Fruit fly (Drosophila melanogaster) whole organism, embryonic: ENCODE data around the gene RapGAP1.

ENCODE experiments used
- B-H1 ChIP-seq: fragments of 200-800 bp; sonication (Bioruptor generic); IDR thresholded peaks from 3 replicates; pipeline ENCODE4 v1.3.6; 2022; ENCODE audit warnings: missing biosample characterization, missing genetic modification characterization
- BEAF-32 ChIP-seq: fragments of 200-800 bp; sonication (Bioruptor generic); optimal IDR thresholded peaks from 3 replicates; lab custom pipeline; 2017; ENCODE audit warnings: missing biosample characterization, missing genetic modification characterization, mild to moderate bottlenecking, moderate library complexity, missing genetic modification reagents
- CG10431 ChIP-seq: fragments of 200-800 bp; sonication (Bioruptor generic); optimal IDR thresholded peaks from 3 replicates; lab custom pipeline; 2018; ENCODE audit warnings: missing biosample characterization, mild to moderate bottlenecking, missing genetic modification characterization
- CG11398 ChIP-seq: fragments of 200-800 bp; sonication (Bioruptor generic); optimal IDR thresholded peaks from 2 replicates; lab custom pipeline; 2016; ENCODE audit warnings: missing biosample characterization, missing genetic modification characterization
- CG12659 ChIP-seq: fragments of 200-800 bp; sonication (Bioruptor generic); optimal IDR thresholded peaks from 3 replicates; lab custom pipeline; 2017; ENCODE audit warnings: mild to moderate bottlenecking, missing biosample characterization, missing genetic modification reagents, missing genetic modification characterization
- CG12769 ChIP-seq: fragments of 200-800 bp; sonication (Bioruptor generic); optimal IDR thresholded peaks from 2 replicates; lab custom pipeline; 2019; ENCODE audit warnings: missing biosample characterization, mild to moderate bottlenecking, missing genetic modification characterization, moderate library complexity
- CG15011 ChIP-seq: fragments of 200-800 bp; sonication (Bioruptor generic); optimal IDR thresholded peaks from 3 replicates; lab custom pipeline; 2018; ENCODE audit warnings: missing biosample characterization, mild to moderate bottlenecking, missing genetic modification characterization
- CG15269 ChIP-seq: fragments of 200-800 bp; sonication (Bioruptor generic); optimal IDR thresholded peaks from 2 replicates; lab custom pipeline; 2018; ENCODE audit warnings: missing biosample characterization, mild to moderate bottlenecking, missing genetic modification characterization, moderate library complexity
- CG1603 ChIP-seq: fragments of 200-800 bp; sonication (Bioruptor generic); optimal IDR thresholded peaks from 2 replicates; lab custom pipeline; 2019; ENCODE audit warnings: missing biosample characterization, mild to moderate bottlenecking, missing genetic modification characterization, moderate library complexity
- CG1832 ChIP-seq: fragments of 200-800 bp; sonication (Bioruptor generic); optimal IDR thresholded peaks from 2 replicates; lab custom pipeline; 2017; ENCODE audit warnings: missing biosample characterization, mild to moderate bottlenecking, missing genetic modification characterization, inconsistent platforms
- CG31365 ChIP-seq: fragments of 200-800 bp; sonication (Bioruptor generic); optimal IDR thresholded peaks from 2 replicates; lab custom pipeline; 2018; ENCODE audit warnings: missing biosample characterization, mild to moderate bottlenecking, missing genetic modification characterization
- CG31388 ChIP-seq: fragments of 200-800 bp; sonication (Bioruptor generic); optimal IDR thresholded peaks from 2 replicates; lab custom pipeline; 2016; ENCODE audit warnings: missing biosample characterization, missing genetic modification characterization
- CG34422 ChIP-seq: fragments of 200-800 bp; sonication (Bioruptor generic); IDR thresholded peaks from 3 replicates; pipeline ENCODE4 v1.3.6; 2022; ENCODE audit warnings: missing biosample characterization, missing genetic modification characterization
- CG3838 ChIP-seq: fragments of 200-800 bp; sonication (Bioruptor generic); optimal IDR thresholded peaks from 3 replicates; lab custom pipeline; 2016; ENCODE audit warnings: missing biosample characterization, missing genetic modification characterization
- CG42726 ChIP-seq: fragments of 200-800 bp; sonication (Bioruptor generic); IDR thresholded peaks from 2 replicates; pipeline ENCODE4 v1.3.6; 2022; ENCODE audit warnings: missing biosample characterization, missing genetic modification characterization; ENCODE audit not compliant: partially characterized antibody
- CG4404 ChIP-seq: fragments of 200-800 bp; sonication (Bioruptor generic); IDR thresholded peaks from 2 replicates; pipeline ENCODE4 v1.3.6; 2022; ENCODE audit warnings: missing biosample characterization, missing genetic modification characterization
- CG5245 ChIP-seq: fragments of 200-800 bp; sonication (Bioruptor generic); optimal IDR thresholded peaks from 3 replicates; lab custom pipeline; 2016; ENCODE audit warnings: missing biosample characterization, missing genetic modification characterization
- CG6254 ChIP-seq: fragments of 200-800 bp; sonication (Bioruptor generic); optimal IDR thresholded peaks from 3 replicates; lab custom pipeline; 2017; ENCODE audit warnings: mild to moderate bottlenecking, missing biosample characterization, missing genetic modification reagents, missing genetic modification characterization
- CG8924 ChIP-seq: fragments of 200-800 bp; optimal IDR thresholded peaks from 3 replicates; lab custom pipeline; 2019; ENCODE audit warnings: missing biosample characterization, mild to moderate bottlenecking, missing genetic modification characterization, moderate library complexity
- CG9215 ChIP-seq: fragments of 200-800 bp; sonication (Bioruptor generic); IDR thresholded peaks from 2 replicates; pipeline ENCODE4 v1.3.6; 2022; ENCODE audit warnings: missing biosample characterization, missing genetic modification characterization
- Camta ChIP-seq: fragments of 200-800 bp; sonication (Bioruptor generic); optimal IDR thresholded peaks from 2 replicates; lab custom pipeline; 2016; ENCODE audit warnings: missing biosample characterization, missing genetic modification characterization
- CrebB ChIP-seq: fragments of 200-800 bp; sonication (Bioruptor generic); optimal IDR thresholded peaks from 3 replicates; lab custom pipeline; 2018; ENCODE audit warnings: missing biosample characterization, mild to moderate bottlenecking, missing genetic modification characterization
- D19A ChIP-seq: fragments of 200-800 bp; optimal IDR thresholded peaks from 3 replicates; lab custom pipeline; 2019; ENCODE audit warnings: missing biosample characterization, mild to moderate bottlenecking, missing genetic modification characterization, moderate library complexity
- Elba2 ChIP-seq: fragments of 200-800 bp; sonication (Bioruptor generic); optimal IDR thresholded peaks from 3 replicates; lab custom pipeline; 2016; ENCODE audit warnings: missing biosample characterization, missing genetic modification characterization
- Hsf ChIP-seq: fragments of 200-800 bp; sonication (Bioruptor generic); optimal IDR thresholded peaks from 3 replicates; lab custom pipeline; 2016; ENCODE audit warnings: missing biosample characterization, missing genetic modification characterization
- Max ChIP-seq: fragments of 200-800 bp; sonication (Bioruptor generic); optimal IDR thresholded peaks from 2 replicates; lab custom pipeline; 2016; ENCODE audit warnings: missing biosample characterization, mild to moderate bottlenecking, missing genetic modification characterization
- Neu2 ChIP-seq: fragments of 200-800 bp; sonication (Bioruptor generic); optimal IDR thresholded peaks from 3 replicates; lab custom pipeline; 2016; ENCODE audit warnings: missing biosample characterization, missing genetic modification characterization, borderline replicate concordance
- Sin3A ChIP-seq: fragments of >200 bp; optimal IDR thresholded peaks from 2 replicates; lab custom pipeline; 2018
- Sox102F ChIP-seq: fragments of 200-800 bp; sonication (Bioruptor generic); optimal IDR thresholded peaks from 2 replicates; lab custom pipeline; 2018; ENCODE audit warnings: missing biosample characterization, mild to moderate bottlenecking, missing genetic modification characterization, moderate library complexity
- bcd ChIP-seq: fragments of 200-800 bp; sonication (Bioruptor generic); optimal IDR thresholded peaks from 2 replicates; lab custom pipeline; 2017; ENCODE audit warnings: missing biosample characterization, mild to moderate bottlenecking, missing genetic modification characterization
- chm ChIP-seq: fragments of 200-800 bp; sonication (Bioruptor generic); IDR thresholded peaks from 2 replicates; pipeline ENCODE4 v1.3.6; 2022; ENCODE audit warnings: missing biosample characterization, missing genetic modification characterization
- dysf ChIP-seq: fragments of 200-800 bp; sonication (Bioruptor generic); IDR thresholded peaks from 3 replicates; pipeline ENCODE4 v1.3.6; 2022; ENCODE audit warnings: missing biosample characterization, missing genetic modification characterization
- fd96Cb ChIP-seq: fragments of 200-800 bp; sonication (Bioruptor generic); optimal IDR thresholded peaks from 2 replicates; lab custom pipeline; 2018; ENCODE audit warnings: missing biosample characterization, mild to moderate bottlenecking, missing genetic modification characterization, moderate library complexity
- h ChIP-seq: fragments of >200 bp; optimal IDR thresholded peaks from 2 replicates; lab custom pipeline; 2017
- klu ChIP-seq: fragments of 200-800 bp; sonication (Bioruptor generic); IDR thresholded peaks from 2 replicates; pipeline ENCODE4 v1.3.6; 2022; ENCODE audit warnings: missing biosample characterization, missing genetic modification characterization
- mam ChIP-seq: fragments of 200-800 bp; sonication (Bioruptor generic); optimal IDR thresholded peaks from 3 replicates; lab custom pipeline; 2016; ENCODE audit warnings: missing biosample characterization, missing genetic modification characterization
- pan ChIP-seq, 4 experiments: fragments of >200 bp in 3 of 4; fragments of 200-800 bp in 1 of 4; sonication (Bioruptor generic) in 1 of 4; optimal IDR thresholded peaks in 3 of 4; IDR thresholded peaks in 1 of 4; 2 replicates each; pipeline versions ENCODE4 v1.3.6 to Lab custom; 2017 to 2022; ENCODE audit warnings: missing biosample characterization in 2 of 4, missing genetic modification characterization in 2 of 4, mixed read lengths in 1 of 4
- pho ChIP-seq: fragments of 200-800 bp; sonication (Bioruptor generic); optimal IDR thresholded peaks from 2 replicates; lab custom pipeline; 2016; ENCODE audit warnings: missing biosample characterization, missing genetic modification characterization
- prd ChIP-seq, 3 experiments: fragments of >200 bp in 2 of 3; fragments of 200-800 bp in 1 of 3; sonication (Bioruptor generic) in 1 of 3; optimal IDR thresholded peaks in 2 of 3; IDR thresholded peaks in 1 of 3; 2 replicates in 2 of 3; 3 replicates in 1 of 3; pipeline versions ENCODE4 v1.3.6 to Lab custom; 2017 to 2022; ENCODE audit warnings: missing biosample characterization in 1 of 3, missing genetic modification characterization in 1 of 3
- psq ChIP-seq: fragments of 200-800 bp; sonication (Bioruptor generic); optimal IDR thresholded peaks from 2 replicates; lab custom pipeline; 2017; ENCODE audit warnings: missing biosample characterization, missing genetic modification characterization
- sc ChIP-seq, 3 experiments: fragments of >200 bp in 2 of 3; fragments of 200-800 bp in 1 of 3; sonication (Bioruptor generic) in 1 of 3; optimal IDR thresholded peaks; 2 replicates in 2 of 3; 3 replicates in 1 of 3; lab custom pipeline; 2017; ENCODE audit warnings: mild to moderate bottlenecking in 1 of 3, missing biosample characterization in 1 of 3, missing genetic modification characterization in 1 of 3, missing genetic modification reagents in 1 of 3
- sisA ChIP-seq: fragments of 200-800 bp; sonication (Bioruptor generic); IDR thresholded peaks from 2 replicates; pipeline ENCODE4 v1.3.6; 2022; ENCODE audit warnings: missing biosample characterization, missing genetic modification characterization
- slou ChIP-seq: fragments of 200-800 bp; sonication (Bioruptor generic); optimal IDR thresholded peaks from 3 replicates; lab custom pipeline; 2016; ENCODE audit warnings: missing biosample characterization, missing genetic modification characterization
- sna ChIP-seq: fragments of 200-800 bp; sonication (Bioruptor generic); IDR thresholded peaks from 2 replicates; pipeline ENCODE4 v1.3.6; 2022; ENCODE audit warnings: missing biosample characterization, missing genetic modification characterization; ENCODE audit not compliant: partially characterized antibody
- so ChIP-seq: fragments of 200-800 bp; sonication (Bioruptor generic); IDR thresholded peaks from 3 replicates; pipeline ENCODE4 v1.3.6; 2022; ENCODE audit warnings: missing biosample characterization, missing genetic modification characterization
- tup ChIP-seq: fragments of 200-800 bp; sonication (Bioruptor generic); optimal IDR thresholded peaks from 2 replicates; lab custom pipeline; 2016; ENCODE audit warnings: missing biosample characterization, mild to moderate bottlenecking, missing genetic modification characterization, moderate library complexity
- twi ChIP-seq: fragments of 200-800 bp; optimal IDR thresholded peaks from 2 replicates; lab custom pipeline; 2019; ENCODE audit warnings: missing biosample characterization, mild to moderate bottlenecking, missing genetic modification characterization, moderate library complexity
- wdn ChIP-seq: fragments of 200-800 bp; sonication (Bioruptor generic); IDR thresholded peaks from 2 replicates; pipeline ENCODE4 v1.3.6; 2022; ENCODE audit warnings: missing biosample characterization, missing genetic modification characterization
- zen2 ChIP-seq: fragments of 200-800 bp; sonication (Bioruptor generic); IDR thresholded peaks from 3 replicates; pipeline ENCODE4 v1.3.6; 2022; ENCODE audit warnings: missing biosample characterization, missing genetic modification characterization; ENCODE audit not compliant: partially characterized antibody

Gene RapGAP1

dm6 chr2L:7534917-7535316 lies 43.9 kb downstream of the RapGAP1 start (continued):
- TF ChIP-seq pho (GFP tag; lab: Kevin White, UChicago) (peak; percentile 46), so (GFP tag; lab: Robert Waterston, UW) (peak; percentile 66; the same call in 2 of the 3 replicates), CG15011 (GFP tag; lab: Kevin White, UChicago) (peak; percentile 2), mam (GFP tag; lab: Kevin White, UChicago) (peak; percentile 77), CG5245 (GFP tag; lab: Kevin White, UChicago) (peak; percentile 93), Camta (GFP tag; lab: Kevin White, UChicago) (peak; percentile 73), chm (GFP tag; lab: Robert Waterston, UW) (peak; percentile 76), CG15269 (tag; lab: Kevin White, UChicago) (peak; percentile 80), Hsf (peak; percentile 88), klu (GFP tag; lab: Robert Waterston, UW) (peak; percentile 20; the same call in 1 of the 2 replicates), CG3838 (GFP tag; lab: Kevin White, UChicago) (no peak), Max (GFP tag; lab: Kevin White, UChicago) (peak; percentile 61), CG1832 (GFP tag; lab: Kevin White, UChicago) (no peak), dysf (GFP tag; lab: Robert Waterston, UW) (peak; percentile 82), CG1603 (tag; lab: Kevin White, UChicago) (peak; percentile 89), CG11398 (GFP tag; lab: Kevin White, UChicago) (peak; percentile 67), Elba2 (GFP tag; lab: Kevin White, UChicago) (peak; percentile 72), pan (optimal IDR thresholded peaks at IDR 0.05; lab: Kevin White, UChicago) (no peak), pan (GFP tag; optimal IDR thresholded peaks at IDR 0.05 in 1 of 2, IDR thresholded peaks at IDR 0.05 in 1 of 2) (peak in 1 of 2 experiments; percentile 85), CG31365 (peak; percentile 78), CG12769 (peak; percentile 84), sna (GFP tag; lab: Robert Waterston, UW) (no peak), CG8924 (tag; lab: Kevin White, UChicago) (peak; percentile 15), prd (optimal IDR thresholded peaks at IDR 0.05; lab: Kevin White, UChicago) (no peak), prd (GFP tag; IDR thresholded peaks at IDR 0.05; lab: Robert Waterston, UW) (peak; percentile 83), sisA (GFP tag; lab: Robert Waterston, UW) (peak; percentile 80), CG6254 (GFP tag; lab: Kevin White, UChicago) (no peak), CG31388 (GFP tag; lab: Kevin White, UChicago) (peak; percentile 79), twi (tag; lab: Kevin White, UChicago) (peak; percentile 53), Sox102F (peak; percentile 87), Sin3A (lab: Kevin White, UChicago) (no peak), CrebB (tag; lab: Kevin White, UChicago) (peak; percentile 62), sc (optimal IDR thresholded peaks at IDR 0.05; lab: Kevin White, UChicago) (no peak), sc (GFP tag; optimal IDR thresholded peaks at IDR 0.05; lab: Kevin White, UChicago) (peak; percentile 55), CG42726 (GFP tag; lab: Robert Waterston, UW) (peak; percentile 83), CG4404 (GFP tag; lab: Robert Waterston, UW) (peak; percentile 41; the same call in 1 of the 2 replicates), BEAF-32 (GFP tag; lab: Kevin White, UChicago) (peak; percentile 2), CG9215 (GFP tag; lab: Robert Waterston, UW) (peak; percentile 43; the same call in 1 of the 2 replicates), bcd (GFP tag; lab: Kevin White, UChicago) (peak; percentile 81), zen2 (no peak), B-H1 (GFP tag; lab: Robert Waterston, UW) (peak; percentile 48; the same call in 1 of the 3 replicates), Neu2 (GFP tag; lab: Kevin White, UChicago) (peak; percentile 66), tup (no peak), CG34422 (GFP tag; lab: Robert Waterston, UW) (peak; percentile 88), CG10431 (GFP tag; lab: Kevin White, UChicago) (peak; percentile 25), slou (GFP tag; lab: Kevin White, UChicago) (no peak), wdn (GFP tag; lab: Robert Waterston, UW) (peak; percentile 68), D19A (tag; lab: Kevin White, UChicago) (peak; percentile 52), psq (GFP tag; lab: Kevin White, UChicago) (no peak), h (lab: Kevin White, UChicago) (no peak), CG12659 (GFP tag; lab: Kevin White, UChicago) (peak; percentile 54), fd96Cb (tag; lab: Kevin White, UChicago) (peak; percentile 58)
